Fruit fly (Drosophila melanogaster): ENCODE measurements around the gene H2.0.

DNA sequence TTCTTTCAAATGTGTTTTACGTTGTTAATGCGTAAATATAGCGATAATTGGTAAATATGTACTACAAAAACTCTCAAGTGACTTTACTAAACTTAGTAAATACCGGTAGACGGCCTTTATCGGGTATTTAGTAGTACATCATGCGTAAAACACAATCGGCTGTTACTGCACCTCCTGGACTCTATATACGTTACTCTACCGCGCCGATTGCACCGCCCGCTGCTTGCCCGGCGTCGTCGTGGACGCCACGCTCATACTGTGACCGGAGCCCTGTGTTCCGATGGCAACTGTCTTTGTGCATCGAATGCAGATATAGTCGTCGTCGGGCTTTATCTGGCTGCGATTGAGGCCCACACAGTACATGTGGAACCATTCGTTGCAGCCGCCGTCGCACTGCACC, 28.8 kb downstream of the H2.0 start:
- TF ChIP-seq CTCF (optimal IDR thresholded peaks at IDR 0.05) (no peak), CG8478 (optimal IDR thresholded peaks at IDR 0.05) (no peak)

Data from S2 (cell line).